Worm (Caenorhabditis elegans) whole organism, L2 larva: ENCODE data around the gene F35H12.6.

Experiments
- ceh-16 ChIP-seq: fragments of 150-350 bp; optimal IDR thresholded peaks from 2 replicates; lab custom pipeline; 2014; ENCODE audit warnings: missing biosample characterization, missing genetic modification characterization
- mdl-1 ChIP-seq, 2 experiments: fragments of 150-350 bp in 1 of 2; sonication (generic microtip) in 1 of 2; optimal IDR thresholded peaks; 2 replicates each; lab custom pipeline; 2017; ENCODE audit warnings: missing biosample characterization in 2 of 2, missing genetic modification characterization in 2 of 2
- nhr-237 ChIP-seq: fragments of 150-350 bp; optimal IDR thresholded peaks from 2 replicates; lab custom pipeline; 2014; ENCODE audit warnings: missing biosample characterization, missing genetic modification characterization
- nhr-77 ChIP-seq: fragments of 150-350 bp; optimal IDR thresholded peaks from 2 replicates; lab custom pipeline; 2014; ENCODE audit warnings: missing biosample characterization, missing genetic modification characterization
- unc-39 ChIP-seq: fragments of 150-350 bp; optimal IDR thresholded peaks from 2 replicates; lab custom pipeline; 2014; ENCODE audit warnings: missing biosample characterization, missing genetic modification characterization
- unc-62 ChIP-seq: fragments of 150-350 bp; optimal IDR thresholded peaks from 2 replicates; lab custom pipeline; 2014; ENCODE audit warnings: missing biosample characterization, missing genetic modification reagents, missing genetic modification characterization
- zag-1 ChIP-seq: fragments of 150-350 bp; optimal IDR thresholded peaks from 2 replicates; lab custom pipeline; 2014; ENCODE audit warnings: missing biosample characterization, missing genetic modification characterization
- ztf-1 ChIP-seq: fragments of 200-800 bp; sonication (Bioruptor generic); conservative IDR thresholded peaks from 2 replicates; pipeline ENCODE4 v1.3.6; 2022; ENCODE audit warnings: missing genetic modification characterization, missing compliant biosample characterization
- ztf-4 ChIP-seq: fragments of 150-350 bp; optimal IDR thresholded peaks from 2 replicates; lab custom pipeline; 2014; ENCODE audit warnings: missing biosample characterization, missing genetic modification characterization

DNA sequence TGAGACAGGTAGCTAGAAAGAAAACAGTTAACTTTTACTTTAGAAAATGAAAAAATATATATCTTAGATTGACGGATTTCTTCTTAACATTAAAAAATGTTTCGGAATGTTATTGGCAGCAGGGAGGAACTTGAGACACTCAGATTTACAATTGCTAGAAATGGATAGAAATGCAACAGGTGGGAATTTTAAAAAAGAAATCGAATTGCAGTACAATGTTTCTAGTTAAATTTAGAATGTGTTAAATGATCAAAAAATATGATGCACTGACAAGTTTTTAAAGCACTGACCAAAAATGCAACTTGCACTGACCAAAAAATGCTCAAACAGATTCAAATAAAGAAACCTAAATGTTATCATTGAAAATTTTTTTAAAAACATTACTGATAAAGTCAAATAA, 13.0 kb downstream of the F35H12.6 start:
- no peak for TF ChIP-seq ceh-16 (tag; lab: Kevin White, UChicago)
- no peak for TF ChIP-seq unc-39 (tag; lab: Kevin White, UChicago)
- no peak for TF ChIP-seq zag-1 (tag; lab: Kevin White, UChicago)
- TF ChIP-seq ztf-4, result no peak
- no peak for TF ChIP-seq mdl-1 (tag; optimal IDR thresholded peaks at IDR 0.05; lab: Kevin White, UChicago)
- no peak for TF ChIP-seq ztf-1 (GFP tag; lab: Robert Waterston, UW)
- TF ChIP-seq unc-62 (GFP tag; lab: Kevin White, UChicago), result no peak
- no peak for TF ChIP-seq nhr-77 (tag; lab: Kevin White, UChicago)
- no peak for TF ChIP-seq nhr-237
